Worm (Caenorhabditis elegans) whole organism, late embryonic: ENCODE data around the gene metl-6.

Source experiments
- K02D7.2 ChIP-seq: sonication (generic microtip); optimal IDR thresholded peaks from 2 replicates; lab custom pipeline; 2017; ENCODE audit warnings: mild to moderate bottlenecking, missing genetic modification characterization, missing compliant biosample characterization
- hlh-15 ChIP-seq: sonication (generic microtip); optimal IDR thresholded peaks from 2 replicates; lab custom pipeline; 2016; ENCODE audit warnings: missing genetic modification characterization, missing compliant biosample characterization
- hlh-30 ChIP-seq: sonication (generic microtip); optimal IDR thresholded peaks from 2 replicates; lab custom pipeline; 2017; ENCODE audit warnings: antibody characterized with exemption, missing genetic modification characterization, missing compliant biosample characterization; ENCODE audit not compliant: insufficient read depth
- hlh-6 ChIP-seq: sonication (generic microtip); optimal IDR thresholded peaks from 2 replicates; lab custom pipeline; 2016; ENCODE audit warnings: missing genotype, missing genetic modification characterization, missing compliant biosample characterization
- lin-11 ChIP-seq: fragments of 200-800 bp; sonication (Bioruptor generic); optimal IDR thresholded peaks from 2 replicates; lab custom pipeline; 2018; ENCODE audit warnings: mild to moderate bottlenecking, missing genetic modification characterization, missing compliant biosample characterization
- odd-2 ChIP-seq: sonication (generic microtip); optimal IDR thresholded peaks from 2 replicates; lab custom pipeline; 2017; ENCODE audit warnings: antibody characterized with exemption, mild to moderate bottlenecking, missing genetic modification characterization, missing compliant biosample characterization
- pha-2 ChIP-seq: sonication (generic microtip); optimal IDR thresholded peaks from 2 replicates; lab custom pipeline; 2017; ENCODE audit warnings: mild to moderate bottlenecking, missing genetic modification characterization, missing compliant biosample characterization
- pha-4 ChIP-seq: fragments of 150-350 bp; optimal IDR thresholded peaks from 2 replicates; lab custom pipeline; 2018; ENCODE audit warnings: missing biosample characterization, missing genetic modification reagents, missing genetic modification characterization
- sox-2 ChIP-seq: fragments of 200-800 bp; sonication (Bioruptor generic); IDR thresholded peaks from 2 replicates; pipeline ENCODE4 v1.3.6; 2022; ENCODE audit warnings: missing genetic modification reagents, missing genetic modification characterization, missing compliant biosample characterization

ce11 chrIII:3957119-3957739 lies 35.7 kb upstream of the metl-6 start:
- TF ChIP-seq sox-2 (GFP tag; lab: Robert Waterston, UW) = no peak
- TF ChIP-seq pha-4 (tag; lab: Kevin White, UChicago) = no peak
- TF ChIP-seq lin-11 (tag; lab: Kevin White, UChicago) = no peak
- no peak for TF ChIP-seq hlh-30 (tag; lab: Kevin White, UChicago)
- TF ChIP-seq K02D7.2 (tag; lab: Kevin White, UChicago) = no peak
- TF ChIP-seq odd-2 = no peak
- no peak for TF ChIP-seq hlh-15
- TF ChIP-seq pha-2 (tag; lab: Kevin White, UChicago) = no peak
- TF ChIP-seq hlh-6 (tag; lab: Kevin White, UChicago) = no peak
